Worm (Caenorhabditis elegans) whole organism, midembryonic: ENCODE data around the gene srj-50.

Source experiments
- T22C8.4 ChIP-seq: fragments of 200-800 bp; sonication (Bioruptor generic); IDR thresholded peaks from 2 replicates; pipeline ENCODE4 v1.3.6; 2022; ENCODE audit warnings: missing genetic modification characterization, missing compliant biosample characterization
- flt-1 ChIP-seq: fragments of 200-800 bp; sonication (Bioruptor generic); IDR thresholded peaks from 2 replicates; pipeline ENCODE4 v1.3.6; 2022; ENCODE audit warnings: missing genetic modification characterization, missing compliant biosample characterization
- klf-2 ChIP-seq: fragments of 200-800 bp; sonication (Bioruptor generic); conservative IDR thresholded peaks from 2 replicates; pipeline ENCODE4 v1.3.6; 2022; ENCODE audit warnings: missing genetic modification reagents, missing genetic modification characterization, missing compliant biosample characterization
- med-1 ChIP-seq: sonication (generic microtip); optimal IDR thresholded peaks from 2 replicates; lab custom pipeline; 2017; ENCODE audit warnings: missing genetic modification characterization, mild to moderate bottlenecking, missing compliant biosample characterization, antibody characterized with exemption, missing genetic modification reagents; ENCODE audit not compliant: insufficient read depth
- tab-1 ChIP-seq: fragments of 200-800 bp; sonication (Bioruptor generic); IDR thresholded peaks from 2 replicates; pipeline ENCODE4 v1.3.6; 2022; ENCODE audit warnings: missing genetic modification characterization, missing compliant biosample characterization
- ztf-23 ChIP-seq: fragments of 200-800 bp; sonication (Bioruptor generic); IDR thresholded peaks from 2 replicates; pipeline ENCODE4 v1.3.6; 2022; ENCODE audit warnings: missing genetic modification reagents, missing genetic modification characterization, missing compliant biosample characterization

- no peak for TF ChIP-seq ztf-23 (GFP tag; lab: Robert Waterston, UW)
- TF ChIP-seq med-1 (GFP tag; lab: Kevin White, UChicago), result no peak
- no peak for TF ChIP-seq flt-1 (GFP tag; lab: Robert Waterston, UW)
- TF ChIP-seq klf-2, result no peak
- TF ChIP-seq T22C8.4 (GFP tag; lab: Robert Waterston, UW), result no peak
- TF ChIP-seq tab-1 (GFP tag; lab: Robert Waterston, UW), result no peak
Measured at ce11 chrV:2830817-2831216, 1.9 kb upstream of the srj-50 start, which contains the start of gene srw-2.
